Fruit fly (Drosophila melanogaster) whole organism, embryonic: ENCODE measurements around the gene Ldaf1.

ENCODE experiments used
- BEAF-32 ChIP-seq: fragments of 200-800 bp; sonication (Bioruptor generic); optimal IDR thresholded peaks from 3 replicates; lab custom pipeline; 2017; ENCODE audit warnings: missing biosample characterization, missing genetic modification characterization, mild to moderate bottlenecking, moderate library complexity, missing genetic modification reagents
- Bdp1 ChIP-seq: fragments of 200-800 bp; sonication (Bioruptor generic); optimal IDR thresholded peaks from 3 replicates; lab custom pipeline; 2016; ENCODE audit warnings: missing biosample characterization, missing genetic modification characterization
- CG11398 ChIP-seq: fragments of 200-800 bp; sonication (Bioruptor generic); optimal IDR thresholded peaks from 2 replicates; lab custom pipeline; 2016; ENCODE audit warnings: missing biosample characterization, missing genetic modification characterization
- CG12659 ChIP-seq: fragments of 200-800 bp; sonication (Bioruptor generic); optimal IDR thresholded peaks from 3 replicates; lab custom pipeline; 2017; ENCODE audit warnings: mild to moderate bottlenecking, missing biosample characterization, missing genetic modification reagents, missing genetic modification characterization
- CG13296 ChIP-seq: fragments of 200-800 bp; sonication (Bioruptor generic); optimal IDR thresholded peaks from 3 replicates; lab custom pipeline; 2018; ENCODE audit warnings: missing biosample characterization, mild to moderate bottlenecking, missing genetic modification characterization
- CG14710 ChIP-seq: fragments of 200-800 bp; sonication (Bioruptor generic); optimal IDR thresholded peaks from 3 replicates; lab custom pipeline; 2019; ENCODE audit warnings: missing biosample characterization, mild to moderate bottlenecking, missing genetic modification characterization, moderate library complexity
- CG16779 ChIP-seq: fragments of 200-800 bp; sonication (Bioruptor generic); IDR thresholded peaks from 2 replicates; pipeline ENCODE4 v1.3.6; 2022; ENCODE audit warnings: missing biosample characterization, missing genetic modification characterization
- CG16815 ChIP-seq: fragments of 200-800 bp; sonication (Bioruptor generic); optimal IDR thresholded peaks from 3 replicates; lab custom pipeline; 2017; ENCODE audit warnings: missing biosample characterization, mild to moderate bottlenecking, missing genetic modification characterization
- CG17802 ChIP-seq: fragments of 200-800 bp; sonication (Bioruptor generic); optimal IDR thresholded peaks from 2 replicates; lab custom pipeline; 2018; ENCODE audit warnings: missing biosample characterization, mild to moderate bottlenecking, missing genetic modification characterization, moderate library complexity
- CG2120 ChIP-seq: fragments of 200-800 bp; sonication (Bioruptor generic); optimal IDR thresholded peaks from 3 replicates; lab custom pipeline; 2016; ENCODE audit warnings: missing biosample characterization, missing genetic modification characterization
- CG31388 ChIP-seq: fragments of 200-800 bp; sonication (Bioruptor generic); optimal IDR thresholded peaks from 2 replicates; lab custom pipeline; 2016; ENCODE audit warnings: missing biosample characterization, missing genetic modification characterization
- CG32532 ChIP-seq: fragments of 200-800 bp; sonication (Bioruptor generic); IDR thresholded peaks from 2 replicates; pipeline ENCODE4 v1.3.6; 2022; ENCODE audit warnings: missing biosample characterization, missing genetic modification characterization
- CG32772 ChIP-seq: fragments of 200-800 bp; sonication (Bioruptor generic); IDR thresholded peaks from 2 replicates; pipeline ENCODE4 v1.3.6; 2022; ENCODE audit warnings: missing biosample characterization, missing genetic modification characterization
- CG33213 ChIP-seq: fragments of 200-800 bp; sonication (Bioruptor generic); optimal IDR thresholded peaks from 3 replicates; lab custom pipeline; 2016; ENCODE audit warnings: missing biosample characterization, missing genetic modification characterization
- CG33557 ChIP-seq: fragments of 200-800 bp; sonication (Bioruptor generic); optimal IDR thresholded peaks from 2 replicates; lab custom pipeline; 2019; ENCODE audit warnings: missing biosample characterization, mild to moderate bottlenecking, missing genetic modification characterization, moderate library complexity
- CG34224 ChIP-seq: fragments of 200-800 bp; sonication (Bioruptor generic); IDR thresholded peaks from 3 replicates; pipeline ENCODE4 v1.3.6; 2022; ENCODE audit warnings: missing biosample characterization, missing genetic modification characterization; ENCODE audit not compliant: partially characterized antibody
- CG5953 ChIP-seq: fragments of 200-800 bp; sonication (Bioruptor generic); IDR thresholded peaks from 2 replicates; pipeline ENCODE4 v1.3.6; 2022; ENCODE audit warnings: missing biosample characterization, missing genetic modification characterization
- CG6683 ChIP-seq: fragments of 200-800 bp; sonication (Bioruptor generic); optimal IDR thresholded peaks from 2 replicates; lab custom pipeline; 2017; ENCODE audit warnings: missing biosample characterization, mild to moderate bottlenecking, missing genetic modification characterization, missing genetic modification reagents
- CG7928 ChIP-seq: fragments of 200-800 bp; sonication (Bioruptor generic); optimal IDR thresholded peaks from 2 replicates; lab custom pipeline; 2017; ENCODE audit warnings: missing biosample characterization, mild to moderate bottlenecking, missing genetic modification characterization
- CG8359 ChIP-seq: fragments of 200-800 bp; sonication (Bioruptor generic); optimal IDR thresholded peaks from 2 replicates; lab custom pipeline; 2017; ENCODE audit warnings: missing biosample characterization, mild to moderate bottlenecking, missing genetic modification characterization, borderline replicate concordance
- CG8944 ChIP-seq: fragments of 200-800 bp; sonication (Bioruptor generic); optimal IDR thresholded peaks from 3 replicates; lab custom pipeline; 2016; ENCODE audit warnings: missing biosample characterization, missing genetic modification characterization
- CrebB ChIP-seq: fragments of 200-800 bp; sonication (Bioruptor generic); optimal IDR thresholded peaks from 3 replicates; lab custom pipeline; 2018; ENCODE audit warnings: missing biosample characterization, mild to moderate bottlenecking, missing genetic modification characterization
- D ChIP-seq, 2 experiments: fragments of 200-800 bp in 1 of 2; fragments of >200 bp in 1 of 2; sonication (Bioruptor generic) in 1 of 2; optimal IDR thresholded peaks; 2 replicates in 1 of 2; 3 replicates in 1 of 2; lab custom pipeline; 2017; ENCODE audit warnings: mild to moderate bottlenecking in 1 of 2, missing biosample characterization in 1 of 2, missing genetic modification characterization in 1 of 2, missing genetic modification reagents in 1 of 2
- Hr39 ChIP-seq: fragments of >200 bp; optimal IDR thresholded peaks from 2 replicates; lab custom pipeline; 2017
- Jarid2 ChIP-seq: fragments of 200-800 bp; sonication (Bioruptor generic); optimal IDR thresholded peaks from 3 replicates; lab custom pipeline; 2017; ENCODE audit warnings: mild to moderate bottlenecking, missing biosample characterization, missing genetic modification reagents, missing genetic modification characterization
- Med ChIP-seq: fragments of 200-800 bp; sonication (Bioruptor generic); peaks from one replicate; lab custom pipeline; 2016; ENCODE audit warnings: missing biosample characterization, missing genetic modification characterization, mild to moderate bottlenecking, inconsistent platforms, moderate library complexity
- Mrtf ChIP-seq: fragments of 200-800 bp; sonication (Bioruptor generic); IDR thresholded peaks from 3 replicates; pipeline ENCODE4 v1.3.6; 2022; ENCODE audit warnings: missing biosample characterization, missing genetic modification characterization
- NfI ChIP-seq: fragments of 200-800 bp; sonication (Bioruptor generic); optimal IDR thresholded peaks from 3 replicates; lab custom pipeline; 2018; ENCODE audit warnings: missing biosample characterization, mild to moderate bottlenecking, missing genetic modification characterization, moderate library complexity
- TFAM ChIP-seq: fragments of 200-800 bp; sonication (Bioruptor generic); optimal IDR thresholded peaks from 2 replicates; lab custom pipeline; 2017; ENCODE audit warnings: missing biosample characterization, missing genetic modification characterization, inconsistent platforms
- Tbp ChIP-seq: fragments of >200 bp; optimal IDR thresholded peaks from 2 replicates; lab custom pipeline; 2018; ENCODE audit warnings: missing biosample characterization, missing genetic modification characterization
- Xbp1 ChIP-seq: fragments of 200-800 bp; sonication (Bioruptor generic); optimal IDR thresholded peaks from 3 replicates; lab custom pipeline; 2016; ENCODE audit warnings: missing biosample characterization, mild to moderate bottlenecking, missing genetic modification characterization
- bowl ChIP-seq: fragments of 200-800 bp; sonication (Bioruptor generic); IDR thresholded peaks from 2 replicates; pipeline ENCODE4 v1.3.6; 2022; ENCODE audit warnings: missing biosample characterization, missing genetic modification characterization
- dpn ChIP-seq, 2 experiments: fragments of 200-800 bp; sonication (Bioruptor generic); optimal IDR thresholded peaks; 3 replicates each; lab custom pipeline; 2016; ENCODE audit warnings: missing biosample characterization in 2 of 2, missing genetic modification characterization in 2 of 2
- gsb-n ChIP-seq: fragments of 200-800 bp; sonication (Bioruptor generic); optimal IDR thresholded peaks from 3 replicates; lab custom pipeline; 2018; ENCODE audit warnings: missing biosample characterization, mild to moderate bottlenecking, missing genetic modification characterization
- ham ChIP-seq: fragments of 200-800 bp; sonication (Bioruptor generic); IDR thresholded peaks from 2 replicates; pipeline ENCODE4 v1.3.6; 2022; ENCODE audit warnings: missing biosample characterization, missing genetic modification characterization
- ind ChIP-seq: fragments of 200-800 bp; sonication (Bioruptor generic); optimal IDR thresholded peaks from 3 replicates; lab custom pipeline; 2016; ENCODE audit warnings: missing biosample characterization, missing genetic modification characterization
- insv ChIP-seq, 2 experiments: fragments of 200-800 bp; sonication (Bioruptor generic); optimal IDR thresholded peaks; 3 replicates each; lab custom pipeline; 2016 to 2018; ENCODE audit warnings: missing biosample characterization in 2 of 2, missing genetic modification characterization in 2 of 2
- inv ChIP-seq: fragments of 200-800 bp; sonication (Bioruptor generic); IDR thresholded peaks from 2 replicates; pipeline ENCODE4 v1.3.6; 2022; ENCODE audit warnings: missing biosample characterization, missing genetic modification characterization; ENCODE audit not compliant: partially characterized antibody
- jing ChIP-seq: fragments of 200-800 bp; sonication (Bioruptor generic); optimal IDR thresholded peaks from 2 replicates; lab custom pipeline; 2018; ENCODE audit warnings: missing biosample characterization, mild to moderate bottlenecking, missing genetic modification characterization
- klu ChIP-seq: fragments of 200-800 bp; sonication (Bioruptor generic); IDR thresholded peaks from 2 replicates; pipeline ENCODE4 v1.3.6; 2022; ENCODE audit warnings: missing biosample characterization, missing genetic modification characterization
- knrl ChIP-seq: fragments of 200-800 bp; sonication (Bioruptor generic); IDR thresholded peaks from 3 replicates; pipeline ENCODE4 v1.3.6; 2022; ENCODE audit warnings: missing biosample characterization, missing genetic modification characterization; ENCODE audit not compliant: partially characterized antibody
- lab ChIP-seq: fragments of 200-800 bp; sonication (Bioruptor generic); optimal IDR thresholded peaks from 3 replicates; lab custom pipeline; 2017; ENCODE audit warnings: missing biosample characterization, missing genetic modification characterization, mild to moderate bottlenecking, moderate library complexity, missing genetic modification reagents
- nerfin-1 ChIP-seq: fragments of 200-800 bp; sonication (Bioruptor generic); optimal IDR thresholded peaks from 3 replicates; lab custom pipeline; 2019; ENCODE audit warnings: missing biosample characterization, mild to moderate bottlenecking, missing genetic modification characterization, moderate library complexity
- p53 ChIP-seq: fragments of 200-800 bp; sonication (Bioruptor generic); optimal IDR thresholded peaks from 2 replicates; lab custom pipeline; 2016; ENCODE audit warnings: missing biosample characterization, missing genetic modification characterization
- sna ChIP-seq: fragments of 200-800 bp; sonication (Bioruptor generic); IDR thresholded peaks from 2 replicates; pipeline ENCODE4 v1.3.6; 2022; ENCODE audit warnings: missing biosample characterization, missing genetic modification characterization; ENCODE audit not compliant: partially characterized antibody
- sob ChIP-seq: fragments of 200-800 bp; sonication (Bioruptor generic); IDR thresholded peaks from 2 replicates; pipeline ENCODE4 v1.3.6; 2022; ENCODE audit warnings: missing biosample characterization, missing genetic modification characterization
- sqz ChIP-seq: fragments of 200-800 bp; sonication (Bioruptor generic); optimal IDR thresholded peaks from 3 replicates; lab custom pipeline; 2018; ENCODE audit warnings: missing biosample characterization, mild to moderate bottlenecking, missing genetic modification characterization
- tin ChIP-seq: fragments of 200-800 bp; sonication (Bioruptor generic); optimal IDR thresholded peaks from 3 replicates; lab custom pipeline; 2016; ENCODE audit warnings: missing biosample characterization, missing genetic modification characterization
- vfl ChIP-seq: fragments of 200-800 bp; sonication (Bioruptor generic); optimal IDR thresholded peaks from 2 replicates; lab custom pipeline; 2016; ENCODE audit warnings: missing biosample characterization, missing genetic modification characterization

Ldaf1 gene

DNA sequence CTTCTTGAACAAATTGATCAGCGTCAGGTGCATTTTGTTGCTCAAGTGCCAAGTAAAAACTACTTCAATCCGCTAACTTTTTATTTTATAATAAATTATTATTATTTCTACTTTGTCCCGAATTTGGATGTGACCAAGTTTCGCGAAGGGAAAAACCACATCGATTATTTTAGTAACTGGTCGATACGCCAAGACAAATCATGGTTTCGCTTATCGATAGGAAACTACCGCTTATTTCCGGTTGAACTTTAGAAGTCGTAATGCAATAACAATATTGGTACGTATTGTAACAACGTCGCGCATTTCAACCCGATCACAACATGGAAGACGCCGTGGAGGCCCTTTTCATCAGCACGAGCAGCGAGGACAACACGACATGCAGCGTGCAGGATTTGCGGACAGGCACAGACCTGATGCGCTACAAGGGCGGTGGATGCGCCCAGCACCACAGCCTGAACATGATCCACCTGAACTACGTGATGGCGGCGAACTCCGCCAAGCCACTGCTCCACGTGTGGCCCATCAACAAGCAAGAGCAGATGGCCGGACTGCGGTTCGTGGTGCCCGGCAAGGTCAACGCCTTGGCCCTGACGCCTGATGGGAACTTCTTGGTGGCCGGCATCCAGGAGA, 24.5 kb downstream of the Ldaf1 start, which contains the start of the genes CG14817 and CG14805 (continued):
- TF ChIP-seq Med (GFP tag; lab: Kevin White, UChicago) (peak; percentile 95), CG7928 (GFP tag; lab: Kevin White, UChicago) (no peak), sna (GFP tag; lab: Robert Waterston, UW) (0 out of 2 replicates have a peak, but pooled peaks have one; percentile 49), lab (GFP tag; lab: Kevin White, UChicago) (peak; percentile 92), vfl (GFP tag; lab: Kevin White, UChicago) (no peak), sqz (GFP tag; lab: Kevin White, UChicago) (peak; percentile 71), CG5953 (GFP tag; lab: Robert Waterston, UW) (no peak), dpn (GFP tag; optimal IDR thresholded peaks at IDR 0.05; lab: Kevin White, UChicago) (peak; percentile 11 to 26), knrl (0 out of 3 replicates have a peak, but pooled peaks have one; percentile 27), bowl (no peak), CG31388 (GFP tag; lab: Kevin White, UChicago) (no peak), CG2120 (peak; percentile 7), p53 (GFP tag; lab: Kevin White, UChicago) (no peak), CG8944 (GFP tag; lab: Kevin White, UChicago) (no peak), CG12659 (GFP tag; lab: Kevin White, UChicago) (peak; percentile 89), CG33213 (GFP tag; lab: Kevin White, UChicago) (peak; percentile 64), CG32532 (GFP tag; lab: Robert Waterston, UW) (peak; percentile 70), klu (GFP tag; lab: Robert Waterston, UW) (no peak), CG13296 (GFP tag; lab: Kevin White, UChicago) (peak; percentile 92), BEAF-32 (GFP tag; lab: Kevin White, UChicago) (peak; percentile 70), CG6683 (GFP tag; lab: Kevin White, UChicago) (peak; percentile 69), gsb-n (tag; lab: Kevin White, UChicago) (peak; percentile 67), CG17802 (tag; lab: Kevin White, UChicago) (peak; percentile 20), ind (GFP tag; lab: Kevin White, UChicago) (no peak), insv (GFP tag; optimal IDR thresholded peaks at IDR 0.05; lab: Kevin White, UChicago) (peak in 1 of 2 experiments; percentile 56), CG32772 (no peak), CG16815 (GFP tag; lab: Kevin White, UChicago) (no peak), CrebB (tag; lab: Kevin White, UChicago) (peak; percentile 90), Xbp1 (GFP tag; lab: Kevin White, UChicago) (peak; percentile 34), D (optimal IDR thresholded peaks at IDR 0.05; lab: Kevin White, UChicago) (no peak), D (GFP tag; optimal IDR thresholded peaks at IDR 0.05; lab: Kevin White, UChicago) (peak; percentile 44), NfI (GFP tag; lab: Kevin White, UChicago) (peak; percentile 86), CG16779 (GFP tag; lab: Robert Waterston, UW) (no peak), tin (GFP tag; lab: Kevin White, UChicago) (peak; percentile 24), sob (peak; percentile 64), CG14710 (tag; lab: Kevin White, UChicago) (peak; percentile 66), CG8359 (peak; percentile 31), Hr39 (no peak), Mrtf (GFP tag; lab: Robert Waterston, UW) (0 out of 3 replicates have a peak, but pooled peaks have one; percentile 8), ham (GFP tag; lab: Robert Waterston, UW) (no peak), CG11398 (no peak), Jarid2 (GFP tag; lab: Kevin White, UChicago) (no peak), CG34224 (GFP tag; lab: Robert Waterston, UW) (peak; percentile 67), TFAM (GFP tag; lab: Kevin White, UChicago) (peak; percentile 6), CG33557 (GFP tag; lab: Kevin White, UChicago) (peak; percentile 70), Bdp1 (GFP tag; lab: Kevin White, UChicago) (peak; percentile 18), jing (GFP tag; lab: Kevin White, UChicago) (no peak), inv (GFP tag; lab: Robert Waterston, UW) (no peak; the same call in 1 of the 2 replicates), Tbp (GFP tag; lab: Kevin White, UChicago) (no peak), nerfin-1 (peak; percentile 65)
